Worm (Caenorhabditis elegans): ENCODE results near the gene srlf-35.

DNA sequence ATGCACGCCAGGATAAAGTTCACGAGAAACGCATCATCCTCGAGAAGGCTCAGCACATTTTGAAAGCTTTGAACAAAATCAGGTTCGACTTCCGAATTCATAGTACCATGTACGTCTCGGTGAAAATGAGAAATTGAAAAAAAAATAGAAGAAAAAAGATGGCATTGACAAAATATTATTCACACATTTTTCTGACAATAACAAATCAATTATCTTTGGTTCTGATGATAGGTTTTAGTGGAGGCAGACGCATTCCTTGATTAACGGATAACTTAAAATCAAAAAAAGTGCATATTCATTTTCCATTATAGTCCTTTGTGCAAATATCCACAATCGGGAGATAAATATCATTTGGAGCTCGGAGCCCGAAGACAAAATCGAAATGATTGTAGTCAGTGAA lies 17.7 kb downstream of the srlf-35 start, which contains the start of gene srw-107:
- no peak for TF ChIP-seq him-1 (tag; optimal IDR thresholded peaks at IDR 0.05)
- TF ChIP-seq W03F9.2 (tag; optimal IDR thresholded peaks at IDR 0.05) = no peak

Data from whole organism, L4/young adult.